Fruit fly (Drosophila melanogaster) whole organism, embryonic: Measurements from ENCODE around the gene Ccn.

Source experiments
- Bdp1 ChIP-seq: fragments of 200-800 bp; sonication (Bioruptor generic); optimal IDR thresholded peaks from 3 replicates; lab custom pipeline; 2016; ENCODE audit warnings: missing biosample characterization, missing genetic modification characterization
- CG11695 ChIP-seq: fragments of 200-800 bp; sonication (Bioruptor generic); IDR thresholded peaks from 3 replicates; pipeline ENCODE4 v1.3.6; 2022; ENCODE audit warnings: missing biosample characterization, missing genetic modification characterization
- CG13287 ChIP-seq: fragments of 200-800 bp; sonication (Bioruptor generic); IDR thresholded peaks from 2 replicates; pipeline ENCODE4 v1.3.6; 2022; ENCODE audit warnings: missing biosample characterization, missing genetic modification characterization; ENCODE audit not compliant: partially characterized antibody
- CG14050 ChIP-seq: fragments of 200-800 bp; sonication (Bioruptor generic); IDR thresholded peaks from 3 replicates; pipeline ENCODE4 v1.3.6; 2022; ENCODE audit warnings: missing biosample characterization, missing genetic modification characterization
- CG15269 ChIP-seq: fragments of 200-800 bp; sonication (Bioruptor generic); optimal IDR thresholded peaks from 2 replicates; lab custom pipeline; 2018; ENCODE audit warnings: missing biosample characterization, mild to moderate bottlenecking, missing genetic modification characterization, moderate library complexity
- CG2120 ChIP-seq: fragments of 200-800 bp; sonication (Bioruptor generic); optimal IDR thresholded peaks from 3 replicates; lab custom pipeline; 2016; ENCODE audit warnings: missing biosample characterization, missing genetic modification characterization
- CG2129 ChIP-seq: fragments of 200-800 bp; sonication (Bioruptor generic); IDR thresholded peaks from 2 replicates; pipeline ENCODE4 v1.3.6; 2022; ENCODE audit warnings: missing biosample characterization, missing genetic modification characterization; ENCODE audit not compliant: partially characterized antibody
- CG3838 ChIP-seq: fragments of 200-800 bp; sonication (Bioruptor generic); optimal IDR thresholded peaks from 3 replicates; lab custom pipeline; 2016; ENCODE audit warnings: missing biosample characterization, missing genetic modification characterization
- CG4820 ChIP-seq: fragments of 200-800 bp; sonication (Bioruptor generic); optimal IDR thresholded peaks from 3 replicates; lab custom pipeline; 2016; ENCODE audit warnings: missing biosample characterization, missing genetic modification characterization
- CG6175 ChIP-seq: fragments of 200-800 bp; sonication (Bioruptor generic); IDR thresholded peaks from 3 replicates; pipeline ENCODE4 v1.3.6; 2022; ENCODE audit warnings: missing biosample characterization, missing genetic modification characterization
- CG6683 ChIP-seq: fragments of 200-800 bp; sonication (Bioruptor generic); optimal IDR thresholded peaks from 2 replicates; lab custom pipeline; 2017; ENCODE audit warnings: missing biosample characterization, mild to moderate bottlenecking, missing genetic modification characterization, missing genetic modification reagents
- CG8944 ChIP-seq: fragments of 200-800 bp; sonication (Bioruptor generic); optimal IDR thresholded peaks from 3 replicates; lab custom pipeline; 2016; ENCODE audit warnings: missing biosample characterization, missing genetic modification characterization
- CHES-1-like ChIP-seq: fragments of 200-800 bp; sonication (Bioruptor generic); optimal IDR thresholded peaks from 2 replicates; lab custom pipeline; 2016; ENCODE audit warnings: missing biosample characterization, missing genetic modification characterization
- CoRest ChIP-seq: fragments of 200-800 bp; sonication (Bioruptor generic); optimal IDR thresholded peaks from 3 replicates; lab custom pipeline; 2018; ENCODE audit warnings: missing biosample characterization, mild to moderate bottlenecking, missing genetic modification characterization, moderate library complexity
- E2f1 ChIP-seq: fragments of 200-800 bp; sonication (Bioruptor generic); IDR thresholded peaks from 2 replicates; pipeline ENCODE4 v1.3.6; 2022; ENCODE audit warnings: missing biosample characterization, missing genetic modification characterization
- Eip74EF ChIP-seq, 2 experiments: fragments of 200-800 bp in 1 of 2; fragments of >200 bp in 1 of 2; sonication (Bioruptor generic) in 1 of 2; optimal IDR thresholded peaks; 2 replicates each; lab custom pipeline; 2017 to 2019; ENCODE audit warnings: missing biosample characterization in 2 of 2, missing genetic modification characterization in 2 of 2, mild to moderate bottlenecking in 1 of 2, moderate library complexity in 1 of 2
- Fer1 ChIP-seq: fragments of 200-800 bp; sonication (Bioruptor generic); optimal IDR thresholded peaks from 2 replicates; lab custom pipeline; 2017; ENCODE audit warnings: missing biosample characterization, mild to moderate bottlenecking, missing genetic modification characterization
- Fer3 ChIP-seq: fragments of 200-800 bp; sonication (Bioruptor generic); optimal IDR thresholded peaks from 2 replicates; lab custom pipeline; 2018; ENCODE audit warnings: missing biosample characterization, mild to moderate bottlenecking, missing genetic modification characterization, moderate library complexity
- HHEX ChIP-seq: fragments of 200-800 bp; sonication (Bioruptor generic); optimal IDR thresholded peaks from 3 replicates; lab custom pipeline; 2017; ENCODE audit warnings: missing biosample characterization, mild to moderate bottlenecking, missing genetic modification characterization, missing genetic modification reagents
- HmgZ ChIP-seq: fragments of 200-800 bp; sonication (Bioruptor generic); optimal IDR thresholded peaks from 2 replicates; lab custom pipeline; 2018; ENCODE audit warnings: missing biosample characterization, mild to moderate bottlenecking, missing genetic modification characterization
- NC2β ChIP-seq: fragments of 200-800 bp; sonication (Bioruptor generic); optimal IDR thresholded peaks from 2 replicates; lab custom pipeline; 2016; ENCODE audit warnings: missing biosample characterization, missing genetic modification characterization
- NFAT ChIP-seq: fragments of 200-800 bp; sonication (Bioruptor generic); IDR thresholded peaks from 2 replicates; pipeline ENCODE4 v1.3.6; 2022; ENCODE audit warnings: missing biosample characterization, missing genetic modification characterization
- Opbp ChIP-seq: fragments of 200-800 bp; sonication (Bioruptor generic); IDR thresholded peaks from 3 replicates; pipeline ENCODE4 v1.3.6; 2022; ENCODE audit warnings: missing biosample characterization, missing genetic modification characterization; ENCODE audit not compliant: partially characterized antibody
- Ptx1 ChIP-seq: fragments of 200-800 bp; sonication (Bioruptor generic); IDR thresholded peaks from 2 replicates; pipeline ENCODE4 v1.3.6; 2022; ENCODE audit warnings: missing biosample characterization, missing genetic modification characterization
- Ssrp ChIP-seq: fragments of 200-800 bp; sonication (Bioruptor generic); optimal IDR thresholded peaks from 2 replicates; lab custom pipeline; 2018; ENCODE audit warnings: missing biosample characterization, mild to moderate bottlenecking, missing genetic modification characterization, moderate library complexity
- Taf1 ChIP-seq: fragments of 200-800 bp; sonication (Bioruptor generic); IDR thresholded peaks from 2 replicates; pipeline ENCODE4 v1.3.6; 2022; ENCODE audit warnings: missing biosample characterization, missing genetic modification characterization
- Tbp ChIP-seq: fragments of >200 bp; optimal IDR thresholded peaks from 2 replicates; lab custom pipeline; 2018; ENCODE audit warnings: missing biosample characterization, missing genetic modification characterization
- ac ChIP-seq: fragments of 200-800 bp; sonication (Bioruptor generic); optimal IDR thresholded peaks from 3 replicates; lab custom pipeline; 2017; ENCODE audit warnings: missing biosample characterization, mild to moderate bottlenecking, missing genetic modification characterization
- amos ChIP-seq: fragments of 200-800 bp; sonication (Bioruptor generic); IDR thresholded peaks from 2 replicates; pipeline ENCODE4 v1.3.6; 2022; ENCODE audit warnings: missing biosample characterization, missing genetic modification characterization; ENCODE audit not compliant: partially characterized antibody
- az2 ChIP-seq: fragments of 200-800 bp; sonication (Bioruptor generic); optimal IDR thresholded peaks from 3 replicates; lab custom pipeline; 2016; ENCODE audit warnings: missing biosample characterization, missing genetic modification characterization
- cad ChIP-seq: fragments of >200 bp; optimal IDR thresholded peaks from 2 replicates; lab custom pipeline; 2017; ENCODE audit warnings: missing biosample characterization, missing genetic modification characterization
- fd64A ChIP-seq: fragments of 200-800 bp; sonication (Bioruptor generic); optimal IDR thresholded peaks from 3 replicates; lab custom pipeline; 2018; ENCODE audit warnings: missing biosample characterization, mild to moderate bottlenecking, missing genetic modification characterization
- grau ChIP-seq: fragments of 200-800 bp; optimal IDR thresholded peaks from 3 replicates; lab custom pipeline; 2019; ENCODE audit warnings: missing biosample characterization, mild to moderate bottlenecking, missing genetic modification characterization, moderate library complexity
- her ChIP-seq: fragments of 200-800 bp; sonication (Bioruptor generic); optimal IDR thresholded peaks from 2 replicates; lab custom pipeline; 2016; ENCODE audit warnings: missing biosample characterization, missing genetic modification characterization
- lab ChIP-seq: fragments of 200-800 bp; sonication (Bioruptor generic); optimal IDR thresholded peaks from 3 replicates; lab custom pipeline; 2017; ENCODE audit warnings: missing biosample characterization, missing genetic modification characterization, mild to moderate bottlenecking, moderate library complexity, missing genetic modification reagents
- nom ChIP-seq: fragments of 200-800 bp; sonication (Bioruptor generic); optimal IDR thresholded peaks from 2 replicates; lab custom pipeline; 2017; ENCODE audit warnings: missing biosample characterization, missing genetic modification characterization, mild to moderate bottlenecking, moderate library complexity, missing genetic modification reagents
- onecut ChIP-seq: fragments of 200-800 bp; sonication (Bioruptor generic); IDR thresholded peaks from 2 replicates; pipeline ENCODE4 v1.3.6; 2022; ENCODE audit warnings: missing biosample characterization, missing genetic modification characterization
- ro ChIP-seq: fragments of 200-800 bp; sonication (Bioruptor generic); IDR thresholded peaks from 2 replicates; pipeline ENCODE4 v1.3.6; 2022; ENCODE audit warnings: missing biosample characterization, missing genetic modification characterization
- run ChIP-seq: fragments of 200-800 bp; sonication (Bioruptor generic); optimal IDR thresholded peaks from 3 replicates; lab custom pipeline; 2018; ENCODE audit warnings: missing biosample characterization, mild to moderate bottlenecking, missing genetic modification characterization
- stc ChIP-seq: fragments of 200-800 bp; sonication (Bioruptor generic); IDR thresholded peaks from 2 replicates; pipeline ENCODE4 v1.3.6; 2022; ENCODE audit warnings: missing biosample characterization, missing genetic modification characterization
- sug ChIP-seq: fragments of 200-800 bp; optimal IDR thresholded peaks from 2 replicates; lab custom pipeline; 2019; ENCODE audit warnings: missing biosample characterization, mild to moderate bottlenecking, missing genetic modification characterization, moderate library complexity
- tna ChIP-seq: fragments of 200-800 bp; sonication (Bioruptor generic); IDR thresholded peaks from 2 replicates; pipeline ENCODE4 v1.3.6; 2022; ENCODE audit warnings: missing biosample characterization, missing genetic modification characterization; ENCODE audit not compliant: partially characterized antibody
- trh ChIP-seq: fragments of 200-800 bp; sonication (Bioruptor generic); optimal IDR thresholded peaks from 2 replicates; lab custom pipeline; 2016; ENCODE audit warnings: missing biosample characterization, missing genetic modification characterization
- tup ChIP-seq: fragments of 200-800 bp; sonication (Bioruptor generic); optimal IDR thresholded peaks from 2 replicates; lab custom pipeline; 2016; ENCODE audit warnings: missing biosample characterization, mild to moderate bottlenecking, missing genetic modification characterization, moderate library complexity
- usp ChIP-seq: fragments of >200 bp; optimal IDR thresholded peaks from 2 replicates; lab custom pipeline; 2017; ENCODE audit warnings: missing biosample characterization, missing genetic modification characterization
- vnd ChIP-seq: fragments of 200-800 bp; sonication (Bioruptor generic); IDR thresholded peaks from 3 replicates; pipeline ENCODE4 v1.3.6; 2022; ENCODE audit warnings: missing biosample characterization, missing genetic modification characterization; ENCODE audit not compliant: partially characterized antibody
- wor ChIP-seq: fragments of 200-800 bp; sonication (Bioruptor generic); IDR thresholded peaks from 2 replicates; pipeline ENCODE4 v1.3.6; 2022; ENCODE audit warnings: missing biosample characterization, missing genetic modification characterization

The Ccn gene

dm6 chr3L:17653701-17654667 is 35.8 kb upstream of the Ccn start, which contains the start of the genes Krn, Ndfip and CG7484 (continued):
- TF ChIP-seq az2 (GFP tag; lab: Kevin White, UChicago) (peak; percentile 85), Taf1 (GFP tag; lab: Robert Waterston, UW) (peak; percentile 80), CG3838 (GFP tag; lab: Kevin White, UChicago) (peak; percentile 57), run (tag; lab: Kevin White, UChicago) (peak; percentile 74), CG14050 (GFP tag; lab: Robert Waterston, UW) (peak; percentile 64; the same call in 2 of the 3 replicates), Eip74EF (GFP tag; optimal IDR thresholded peaks at IDR 0.05; lab: Kevin White, UChicago) (peak in 1 of 2 experiments; percentile 51), tna (peak; percentile 85), lab (peak; percentile 92), trh (GFP tag; lab: Kevin White, UChicago) (peak; percentile 67), CG2120 (peak; percentile 92), Ptx1 (peak; percentile 91), Fer3 (peak; percentile 89), NFAT (GFP tag; lab: Robert Waterston, UW) (peak; percentile 84), amos (GFP tag; lab: Robert Waterston, UW) (peak; percentile 94), Fer1 (GFP tag; lab: Kevin White, UChicago) (peak; percentile 81), stc (GFP tag; lab: Robert Waterston, UW) (peak; percentile 71; the same call in 1 of the 2 replicates), CG15269 (tag; lab: Kevin White, UChicago) (peak; percentile 91), vnd (GFP tag; lab: Robert Waterston, UW) (peak; percentile 97), grau (tag; lab: Kevin White, UChicago) (peak; percentile 93), wor (peak; percentile 62), Tbp (no peak), her (GFP tag; lab: Kevin White, UChicago) (peak; percentile 60), CG6175 (GFP tag; lab: Robert Waterston, UW) (peak; percentile 74), HmgZ (tag; lab: Kevin White, UChicago) (peak; percentile 89), tup (GFP tag; lab: Kevin White, UChicago) (peak; percentile 65), CoRest (tag; lab: Kevin White, UChicago) (peak; percentile 96), cad (GFP tag; lab: Kevin White, UChicago) (no peak), ac (GFP tag; lab: Kevin White, UChicago) (peak; percentile 1), Opbp (GFP tag; lab: Robert Waterston, UW) (peak; percentile 94; the same call in 2 of the 3 replicates), CG13287 (GFP tag; lab: Robert Waterston, UW) (peak; percentile 97), CG6683 (GFP tag; lab: Kevin White, UChicago) (peak; percentile 56), sug (peak; percentile 94), HHEX (GFP tag; lab: Kevin White, UChicago) (peak; percentile 78), NC2β (peak; percentile 32), Ssrp (tag; lab: Kevin White, UChicago) (peak; percentile 89), usp (no peak), onecut (peak; percentile 95), CG4820 (GFP tag; lab: Kevin White, UChicago) (peak; percentile 85), nom (GFP tag; lab: Kevin White, UChicago) (peak; percentile 59), ro (GFP tag; lab: Robert Waterston, UW) (no peak), CG11695 (GFP tag; lab: Robert Waterston, UW) (peak; percentile 82; the same call in 2 of the 3 replicates), E2f1 (peak; percentile 84), Bdp1 (GFP tag; lab: Kevin White, UChicago) (peak; percentile 51), CG8944 (GFP tag; lab: Kevin White, UChicago) (peak; percentile 76), fd64A (GFP tag; lab: Kevin White, UChicago) (no peak), CG2129 (GFP tag; lab: Robert Waterston, UW) (peak; percentile 96), CHES-1-like (GFP tag; lab: Kevin White, UChicago) (peak; percentile 86)
